Worm (Caenorhabditis elegans) whole organism, L1 larva: ENCODE data around the gene F36H12.17.

Source experiments
- C04F5.9 ChIP-seq: sonication (generic microtip); optimal IDR thresholded peaks from 2 replicates; lab custom pipeline; 2016; ENCODE audit warnings: missing genetic modification characterization, missing compliant biosample characterization
- C16A3.4 ChIP-seq: fragments of 150-350 bp; optimal IDR thresholded peaks from 2 replicates; lab custom pipeline; 2014; ENCODE audit warnings: missing biosample characterization, missing genetic modification characterization
- aha-1 ChIP-seq: fragments of 150-350 bp; optimal IDR thresholded peaks from 2 replicates; lab custom pipeline; 2014; ENCODE audit warnings: missing biosample characterization, missing genetic modification characterization
- aly-2 ChIP-seq: fragments of 150-350 bp; optimal IDR thresholded peaks from 2 replicates; lab custom pipeline; 2014; ENCODE audit warnings: missing biosample characterization, missing genetic modification characterization
- blmp-1 ChIP-seq: fragments of 150-350 bp; optimal IDR thresholded peaks from 2 replicates; lab custom pipeline; 2014; ENCODE audit warnings: missing biosample characterization, missing genetic modification characterization
- ceh-88 ChIP-seq: fragments of 200-800 bp; sonication (Bioruptor generic); IDR thresholded peaks from 2 replicates; pipeline ENCODE4 v1.3.6; 2022; ENCODE audit warnings: missing genetic modification characterization, missing compliant biosample characterization
- dsc-1 ChIP-seq: sonication (generic microtip); optimal IDR thresholded peaks from 2 replicates; lab custom pipeline; 2016; ENCODE audit warnings: mild to moderate bottlenecking, missing genetic modification characterization, missing compliant biosample characterization
- efl-1 ChIP-seq, 4 experiments: fragments of 150-350 bp; optimal IDR thresholded peaks in 3 of 4; peaks in 1 of 4; 1 replicate in 1 of 4; 2 replicates in 3 of 4; lab custom pipeline; 2014; ENCODE audit warnings: missing biosample characterization in 2 of 4, missing genetic modification characterization in 2 of 4, missing genetic modification reagents in 2 of 4
- egl-13 ChIP-seq: sonication (generic microtip); optimal IDR thresholded peaks from 2 replicates; lab custom pipeline; 2016; ENCODE audit warnings: missing genotype, missing genetic modification reagents, missing genetic modification characterization, missing compliant biosample characterization
- egl-27 ChIP-seq, 2 experiments: fragments of 150-350 bp in 1 of 2; sonication (generic microtip); optimal IDR thresholded peaks; 3 replicates each; lab custom pipeline; 2017 to 2018; ENCODE audit warnings: missing biosample characterization in 2 of 2, missing genetic modification characterization in 2 of 2, missing genetic modification reagents in 2 of 2
- elt-2 ChIP-seq: sonication (generic microtip); optimal IDR thresholded peaks from 2 replicates; lab custom pipeline; 2016; ENCODE audit warnings: missing genetic modification characterization, mild to moderate bottlenecking, inconsistent platforms, missing compliant biosample characterization, missing genetic modification reagents
- fkh-8 ChIP-seq: sonication (generic microtip); optimal IDR thresholded peaks from 2 replicates; lab custom pipeline; 2016; ENCODE audit warnings: mild to moderate bottlenecking, missing genetic modification characterization, missing compliant biosample characterization
- fos-1 ChIP-seq: fragments of 150-350 bp; optimal IDR thresholded peaks from 2 replicates; lab custom pipeline; 2014; ENCODE audit warnings: missing biosample characterization, missing genetic modification characterization
- grh-1 ChIP-seq: fragments of 200-800 bp; sonication (Bioruptor generic); IDR thresholded peaks from 2 replicates; pipeline ENCODE4 v1.3.6; 2022; ENCODE audit warnings: missing genetic modification reagents, missing genetic modification characterization, missing compliant biosample characterization
- hlh-4 ChIP-seq: sonication (generic microtip); optimal IDR thresholded peaks from 2 replicates; lab custom pipeline; 2016; ENCODE audit warnings: mild to moderate bottlenecking, missing genetic modification characterization, missing compliant biosample characterization
- isw-1 ChIP-seq: fragments of 200-800 bp; sonication (Bioruptor generic); IDR thresholded peaks from 2 replicates; pipeline ENCODE4 v1.3.6; 2022; ENCODE audit warnings: missing genetic modification characterization, missing compliant biosample characterization
- lin-15B ChIP-seq: fragments of 150-350 bp; sonication (generic microtip); optimal IDR thresholded peaks from 3 replicates; lab custom pipeline; 2014; ENCODE audit warnings: missing biosample characterization, missing genetic modification characterization
- mab-9 ChIP-seq: fragments of 200-800 bp; sonication (Bioruptor generic); IDR thresholded peaks from 2 replicates; pipeline ENCODE4 v1.3.6; 2022; ENCODE audit warnings: missing genetic modification reagents, missing genetic modification characterization, missing compliant biosample characterization
- mef-2 ChIP-seq: fragments of 150-350 bp; optimal IDR thresholded peaks from 2 replicates; lab custom pipeline; 2014; ENCODE audit warnings: missing biosample characterization, missing genetic modification characterization
- mep-1 ChIP-seq: fragments of 150-350 bp; optimal IDR thresholded peaks from 2 replicates; lab custom pipeline; 2014; ENCODE audit warnings: missing biosample characterization, missing genetic modification characterization
- nhr-11 ChIP-seq: fragments of 150-350 bp; optimal IDR thresholded peaks from 2 replicates; lab custom pipeline; 2014; ENCODE audit warnings: missing biosample characterization, missing genetic modification characterization
- nhr-20 ChIP-seq: sonication (generic microtip); optimal IDR thresholded peaks from 2 replicates; lab custom pipeline; 2016; ENCODE audit warnings: mild to moderate bottlenecking, missing genetic modification characterization, missing compliant biosample characterization
- nhr-28 ChIP-seq: fragments of 150-350 bp; optimal IDR thresholded peaks from 2 replicates; lab custom pipeline; 2014; ENCODE audit warnings: missing biosample characterization, missing genetic modification characterization
- nhr-47 ChIP-seq: sonication (generic microtip); optimal IDR thresholded peaks from 2 replicates; lab custom pipeline; 2016; ENCODE audit warnings: mild to moderate bottlenecking, missing genetic modification characterization, moderate library complexity, missing compliant biosample characterization
- nhr-71 ChIP-seq: sonication (generic microtip); optimal IDR thresholded peaks from 2 replicates; lab custom pipeline; 2016; ENCODE audit warnings: mild to moderate bottlenecking, missing genetic modification characterization, moderate library complexity, missing compliant biosample characterization
- nhr-76 ChIP-seq: sonication (generic microtip); optimal IDR thresholded peaks from 2 replicates; lab custom pipeline; 2017; ENCODE audit warnings: missing biosample characterization, missing genetic modification characterization
- nhr-77 ChIP-seq: fragments of 150-350 bp; optimal IDR thresholded peaks from 2 replicates; lab custom pipeline; 2014; ENCODE audit warnings: missing biosample characterization, missing genetic modification characterization
- nhr-85 ChIP-seq: sonication (generic microtip); peaks from one replicate; lab custom pipeline; 2016; ENCODE audit warnings: missing genetic modification characterization, inconsistent platforms, missing compliant biosample characterization
- pax-3 ChIP-seq: fragments of 200-800 bp; sonication (Bioruptor generic); optimal IDR thresholded peaks from 2 replicates; lab custom pipeline; 2018; ENCODE audit warnings: mild to moderate bottlenecking, missing genetic modification characterization, moderate library complexity, missing compliant biosample characterization
- sox-4 ChIP-seq: sonication (generic microtip); optimal IDR thresholded peaks from 2 replicates; lab custom pipeline; 2016; ENCODE audit warnings: missing genetic modification characterization, missing compliant biosample characterization
- sptf-1 ChIP-seq: fragments of 150-350 bp; optimal IDR thresholded peaks from 2 replicates; lab custom pipeline; 2014; ENCODE audit warnings: missing biosample characterization, missing genetic modification characterization
- swsn-7 ChIP-seq: sonication (generic microtip); optimal IDR thresholded peaks from 2 replicates; lab custom pipeline; 2016; ENCODE audit warnings: missing genetic modification characterization, missing compliant biosample characterization
- tlp-1 ChIP-seq: fragments of 150-350 bp; optimal IDR thresholded peaks from 2 replicates; lab custom pipeline; 2014; ENCODE audit warnings: missing biosample characterization, missing genetic modification characterization
- unc-30 ChIP-seq: sonication (generic microtip); optimal IDR thresholded peaks from 2 replicates; lab custom pipeline; 2017; ENCODE audit warnings: missing biosample characterization, missing genetic modification characterization
- unc-98 ChIP-seq: fragments of 200-800 bp; sonication (Bioruptor generic); IDR thresholded peaks from 2 replicates; pipeline ENCODE4 v1.3.6; 2022; ENCODE audit warnings: missing genetic modification characterization, missing compliant biosample characterization
- ztf-11 ChIP-seq, 2 experiments: sonication (generic microtip); optimal IDR thresholded peaks; 2 replicates each; lab custom pipeline; 2016 to 2017; ENCODE audit warnings: missing genetic modification characterization in 2 of 2, missing biosample characterization in 1 of 2, missing compliant biosample characterization in 1 of 2

Gene F36H12.17

DNA sequence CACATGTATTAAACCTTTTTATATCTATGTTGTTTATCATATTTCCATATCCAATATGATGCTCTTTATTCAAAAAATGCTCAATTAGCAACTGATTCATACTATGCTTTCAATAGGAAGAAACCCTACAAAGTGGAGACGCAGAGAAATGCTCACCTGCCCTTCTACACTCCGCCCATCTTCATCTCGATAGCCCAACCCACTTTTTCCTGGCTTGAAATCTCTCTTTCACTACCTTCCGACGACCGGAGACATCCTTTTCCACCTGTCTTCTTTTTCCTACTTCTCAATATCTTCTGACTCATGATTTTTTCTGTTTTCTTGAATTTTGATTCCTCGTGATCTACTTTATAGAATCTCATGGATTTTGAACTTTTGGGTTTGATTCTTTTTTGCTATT lies 11.3 kb upstream of the F36H12.17 start:
- TF ChIP-seq dsc-1 (tag; lab: Kevin White, UChicago) (peak; percentile 43), aha-1 (tag; lab: Kevin White, UChicago) (no peak), sox-4 (peak; percentile 55), nhr-47 (peak; percentile 38), nhr-71 (tag; lab: Kevin White, UChicago) (peak; percentile 37), fkh-8 (tag; lab: Kevin White, UChicago) (peak; percentile 76)

DNA sequence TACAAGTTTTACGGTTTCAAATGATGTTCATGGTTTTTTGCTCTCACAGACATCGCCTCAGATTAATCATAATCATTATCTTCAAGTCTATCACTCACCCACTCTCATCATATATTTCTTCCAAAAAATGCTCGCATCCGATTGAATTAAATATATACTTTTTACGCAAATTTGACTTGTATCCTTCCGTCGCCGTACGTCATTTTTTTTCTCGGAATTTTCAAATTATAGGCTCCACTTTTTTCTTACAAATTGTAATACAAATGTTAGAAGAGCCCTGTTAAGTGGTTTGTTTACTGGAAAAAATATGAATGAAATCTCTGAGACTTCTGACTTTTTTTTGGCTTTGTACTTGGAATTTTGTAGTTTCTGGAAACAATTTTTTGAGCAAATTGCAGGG lies 9.5 kb upstream of the F36H12.17 start:
- TF ChIP-seq nhr-28 (tag; lab: Kevin White, UChicago) (no peak), grh-1 (GFP tag; lab: Robert Waterston, UW) (no peak), nhr-11 (no peak), mef-2 (tag; lab: Kevin White, UChicago) (no peak), aly-2 (no peak), nhr-47 (peak; percentile 30), sptf-1 (tag; lab: Kevin White, UChicago) (no peak), elt-2 (no peak), C04F5.9 (no peak), nhr-76 (tag; lab: Kevin White, UChicago) (no peak), aha-1 (tag; lab: Kevin White, UChicago) (no peak), unc-98 (GFP tag; lab: Robert Waterston, UW) (no peak), mab-9 (GFP tag; lab: Robert Waterston, UW) (no peak), ztf-11 (tag; optimal IDR thresholded peaks at IDR 0.05; lab: Kevin White, UChicago) (no peak), dsc-1 (tag; lab: Kevin White, UChicago) (peak; percentile 61), egl-13 (tag; lab: Kevin White, UChicago) (peak; percentile 73), fkh-8 (tag; lab: Kevin White, UChicago) (peak; percentile 46), mep-1 (tag; lab: Kevin White, UChicago) (no peak), efl-1 (optimal IDR thresholded peaks at IDR 0.05; lab: Kevin White, UChicago) (no peak), efl-1 (GFP tag; optimal IDR thresholded peaks at IDR 0.05 in 1 of 2; lab: Kevin White, UChicago) (peak in 1 of 2 experiments; percentile 10), nhr-71 (tag; lab: Kevin White, UChicago) (peak; percentile 24)

DNA sequence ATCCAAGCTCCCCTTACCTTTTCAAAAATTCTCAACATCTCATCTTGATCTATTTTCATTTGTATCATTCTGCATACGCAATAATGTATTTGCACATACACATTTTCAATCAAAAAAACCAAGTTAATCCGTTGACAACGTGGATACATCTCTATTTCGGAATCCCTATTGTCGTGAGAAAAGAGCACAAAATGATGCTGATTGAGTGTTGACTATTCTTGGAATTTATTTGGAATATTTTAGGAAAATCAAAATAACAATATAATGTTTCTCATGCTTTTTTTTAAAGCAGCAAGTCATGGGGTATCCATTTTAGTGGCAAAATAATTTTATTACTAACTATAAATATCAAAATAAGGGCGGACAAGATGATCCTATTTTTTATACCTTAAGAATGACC lies 3.8 kb upstream of the F36H12.17 start:
- peak; percentile 2 for TF ChIP-seq sox-4
- no peak for TF ChIP-seq C16A3.4 (tag; lab: Kevin White, UChicago)
- peak; percentile 52 for TF ChIP-seq pax-3 (tag; lab: Kevin White, UChicago)
- TF ChIP-seq tlp-1 (tag; lab: Kevin White, UChicago), result no peak
- TF ChIP-seq fkh-8 (tag; lab: Kevin White, UChicago), result peak; percentile 58
- peak; percentile 81 for TF ChIP-seq dsc-1 (tag; lab: Kevin White, UChicago)

DNA sequence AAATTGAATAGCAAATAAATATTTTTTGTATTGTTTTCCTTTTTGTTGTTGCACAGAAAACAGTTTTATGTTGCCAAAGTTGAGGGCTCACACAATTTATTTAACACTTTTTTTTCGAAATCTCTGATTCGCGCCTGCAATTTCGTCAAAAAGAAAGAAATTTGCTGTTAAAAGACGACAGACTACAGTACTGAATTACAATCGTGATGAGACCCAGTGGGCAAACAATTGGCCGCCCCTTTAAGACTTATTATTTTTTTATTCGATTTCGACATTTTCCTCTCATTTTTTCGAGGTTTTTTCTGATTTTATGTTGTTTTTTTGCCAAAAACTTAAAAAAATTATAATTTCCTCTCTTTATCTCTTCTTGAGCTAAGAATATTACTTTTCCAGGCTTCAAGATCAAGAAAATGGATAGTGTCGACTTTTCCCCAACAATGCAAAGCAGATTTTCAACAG lies 3.5 kb downstream of the F36H12.17 start, which contains the start of gene slfl-4:
TSS of gene slfl-4 (plus strand) at position 409 of the 459 bp plus-strand sequence.
- TF ChIP-seq efl-1 (optimal IDR thresholded peaks at IDR 0.05; lab: Kevin White, UChicago), result no peak
- no peak for TF ChIP-seq efl-1 (GFP tag; optimal IDR thresholded peaks at IDR 0.05 in 1 of 2; lab: Kevin White, UChicago)
- no peak for TF ChIP-seq mep-1 (tag; lab: Kevin White, UChicago)
- no peak for TF ChIP-seq nhr-77 (tag; lab: Kevin White, UChicago)
- no peak for TF ChIP-seq nhr-28 (tag; lab: Kevin White, UChicago)
- no peak for TF ChIP-seq ceh-88 (GFP tag; lab: Robert Waterston, UW)
- no peak for TF ChIP-seq lin-15B
- no peak for TF ChIP-seq hlh-4 (tag; lab: Kevin White, UChicago)
- TF ChIP-seq nhr-85, result no peak
- no peak for TF ChIP-seq nhr-20 (tag; lab: Kevin White, UChicago)
- TF ChIP-seq unc-30 (tag; lab: Kevin White, UChicago), result no peak
- TF ChIP-seq egl-27 (tag; optimal IDR thresholded peaks at IDR 0.05; lab: Kevin White, UChicago), result no peak
- TF ChIP-seq aha-1 (tag; lab: Kevin White, UChicago), result no peak
- TF ChIP-seq isw-1 (GFP tag; lab: Robert Waterston, UW), result no peak
- TF ChIP-seq fos-1 (tag; lab: Kevin White, UChicago), result no peak
- no peak for TF ChIP-seq swsn-7
- no peak for TF ChIP-seq blmp-1 (tag; lab: Kevin White, UChicago)
